Worm (Caenorhabditis elegans): ENCODE data around the gene Y54G2A.13.

DNA sequence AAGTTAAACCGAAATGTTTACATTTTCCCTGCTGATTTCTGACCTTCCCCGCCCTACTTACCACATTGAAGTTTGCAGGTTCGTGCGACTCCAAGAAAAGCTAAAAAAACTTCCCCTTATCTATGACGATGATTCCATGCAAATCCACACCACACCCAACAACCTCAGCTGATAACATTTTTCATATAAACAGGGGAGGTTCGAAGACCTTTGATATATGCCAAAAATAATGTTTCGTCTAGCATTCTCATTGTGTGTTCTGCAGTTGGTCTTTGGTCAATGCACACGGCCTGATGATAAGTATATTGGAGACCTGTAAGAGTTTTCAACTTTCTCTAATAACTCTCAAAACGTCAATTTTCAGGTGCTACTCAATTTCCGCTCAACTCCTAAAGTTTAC is 34.6 kb upstream of the Y54G2A.13 start:
- TF ChIP-seq unc-62 (GFP tag; optimal IDR thresholded peaks at IDR 0.05) (no peak), nhr-85 (tag) (no peak), elt-3 (tag; optimal IDR thresholded peaks at IDR 0.05) (no peak), nhr-12 (tag; optimal IDR thresholded peaks at IDR 0.05) (no peak), tlp-1 (tag; optimal IDR thresholded peaks at IDR 0.05) (no peak), nhr-237 (tag; optimal IDR thresholded peaks at IDR 0.05) (no peak), isw-1 (GFP tag; IDR thresholded peaks at IDR 0.05) (no peak)

Data from whole organism, L1 larva.